Fruit fly (Drosophila melanogaster) whole organism, embryonic: Measurements from ENCODE around the gene Kyat.

Source experiments
- CG10431 ChIP-seq: fragments of 200-800 bp; sonication (Bioruptor generic); optimal IDR thresholded peaks from 3 replicates; lab custom pipeline; 2018; ENCODE audit warnings: missing biosample characterization, mild to moderate bottlenecking, missing genetic modification characterization
- CG6689 ChIP-seq: fragments of 200-800 bp; sonication (Bioruptor generic); IDR thresholded peaks from 2 replicates; pipeline ENCODE4 v1.3.6; 2022; ENCODE audit warnings: missing biosample characterization, missing genetic modification characterization
- bigmax ChIP-seq: fragments of 200-800 bp; sonication (Bioruptor generic); optimal IDR thresholded peaks from 2 replicates; lab custom pipeline; 2018; ENCODE audit warnings: missing biosample characterization, mild to moderate bottlenecking, missing genetic modification characterization
- kni ChIP-seq: fragments of 200-800 bp; sonication (Bioruptor generic); optimal IDR thresholded peaks from 3 replicates; lab custom pipeline; 2017; ENCODE audit warnings: mild to moderate bottlenecking, missing biosample characterization, missing genetic modification reagents, missing genetic modification characterization
- lab ChIP-seq: fragments of 200-800 bp; sonication (Bioruptor generic); optimal IDR thresholded peaks from 3 replicates; lab custom pipeline; 2017; ENCODE audit warnings: missing biosample characterization, missing genetic modification characterization, mild to moderate bottlenecking, moderate library complexity, missing genetic modification reagents

DNA sequence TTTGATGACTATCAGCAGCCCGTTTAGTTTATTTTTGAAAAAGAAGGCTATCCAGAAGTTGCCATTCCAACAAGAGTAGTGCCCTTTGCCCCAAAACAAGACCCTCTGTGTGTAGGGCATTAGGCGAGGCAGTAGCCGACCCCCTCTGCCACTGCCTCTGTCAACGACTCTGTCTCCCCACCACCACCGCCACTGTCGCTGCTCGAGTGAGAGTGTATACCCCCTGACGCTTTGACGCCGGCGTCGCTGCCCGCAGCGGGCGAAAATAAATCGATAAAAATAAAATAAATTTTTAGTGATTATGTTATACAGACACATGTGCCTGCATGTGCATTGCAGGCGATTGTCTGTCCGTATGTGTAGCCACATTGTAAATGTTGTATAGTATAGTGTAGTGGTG is 45.2 kb downstream of the Kyat start:
- TF ChIP-seq bigmax (GFP tag; lab: Kevin White, UChicago) (no peak), kni (GFP tag; lab: Kevin White, UChicago) (no peak), CG10431 (GFP tag; lab: Kevin White, UChicago) (no peak), CG6689 (no peak), lab (GFP tag; lab: Kevin White, UChicago) (no peak)
